Worm (Caenorhabditis elegans) whole organism, L4/young adult: Measurements from ENCODE around the gene dmsr-14.

Experiments
- W03F9.2 ChIP-seq: fragments of 150-350 bp; optimal IDR thresholded peaks from 2 replicates; lab custom pipeline; 2014; ENCODE audit warnings: missing biosample characterization, missing genetic modification characterization
- him-1 ChIP-seq: sonication (generic microtip); optimal IDR thresholded peaks from 2 replicates; lab custom pipeline; 2016; ENCODE audit warnings: missing genotype, missing genetic modification reagents, missing genetic modification characterization, missing compliant biosample characterization

ce11 chrV:6817184-6817583, at the start of gene dmsr-14:
- TF ChIP-seq him-1 = no peak
- no peak for TF ChIP-seq W03F9.2
